Fruit fly (Drosophila melanogaster) whole organism, embryonic: ENCODE results near the gene lin-52.

Experiments used
- Atf-2 ChIP-seq: fragments of 200-800 bp; sonication (Bioruptor generic); optimal IDR thresholded peaks from 2 replicates; lab custom pipeline; 2016; ENCODE audit warnings: missing biosample characterization, missing genetic modification characterization
- Atf3 ChIP-seq: fragments of 200-800 bp; sonication (Bioruptor generic); optimal IDR thresholded peaks from 3 replicates; lab custom pipeline; 2016; ENCODE audit warnings: missing biosample characterization, missing genetic modification characterization
- C15 ChIP-seq: fragments of 200-800 bp; sonication (Bioruptor generic); IDR thresholded peaks from 3 replicates; pipeline ENCODE4 v1.3.6; 2022; ENCODE audit warnings: missing biosample characterization, missing genetic modification characterization
- CG10366 ChIP-seq: fragments of 200-800 bp; sonication (Bioruptor generic); IDR thresholded peaks from 2 replicates; pipeline ENCODE4 v1.3.6; 2022; ENCODE audit warnings: missing biosample characterization, missing genetic modification characterization
- CG11093 ChIP-seq: fragments of 200-800 bp; sonication (Bioruptor generic); IDR thresholded peaks from 3 replicates; pipeline ENCODE4 v1.3.6; 2022; ENCODE audit warnings: missing biosample characterization, missing genetic modification characterization
- CG12155 ChIP-seq: fragments of 200-800 bp; sonication (Bioruptor generic); optimal IDR thresholded peaks from 3 replicates; lab custom pipeline; 2016; ENCODE audit warnings: missing biosample characterization, missing genetic modification characterization
- CG12744 ChIP-seq: fragments of 200-800 bp; sonication (Bioruptor generic); optimal IDR thresholded peaks from 2 replicates; lab custom pipeline; 2016; ENCODE audit warnings: missing biosample characterization, missing genetic modification characterization
- CG12942 ChIP-seq: fragments of 200-800 bp; sonication (Bioruptor generic); optimal IDR thresholded peaks from 3 replicates; lab custom pipeline; 2016; ENCODE audit warnings: missing biosample characterization, missing genetic modification characterization
- CG1603 ChIP-seq: fragments of 200-800 bp; sonication (Bioruptor generic); optimal IDR thresholded peaks from 2 replicates; lab custom pipeline; 2019; ENCODE audit warnings: missing biosample characterization, mild to moderate bottlenecking, missing genetic modification characterization, moderate library complexity
- CG17829 ChIP-seq: fragments of 200-800 bp; optimal IDR thresholded peaks from 2 replicates; lab custom pipeline; 2019; ENCODE audit warnings: missing biosample characterization, mild to moderate bottlenecking, missing genetic modification characterization, moderate library complexity
- CG18619 ChIP-seq: fragments of 200-800 bp; sonication (Bioruptor generic); optimal IDR thresholded peaks from 3 replicates; lab custom pipeline; 2017; ENCODE audit warnings: missing biosample characterization, mild to moderate bottlenecking, missing genetic modification characterization
- CG2199 ChIP-seq: fragments of 200-800 bp; sonication (Bioruptor generic); IDR thresholded peaks from 3 replicates; pipeline ENCODE4 v1.3.6; 2022; ENCODE audit warnings: missing biosample characterization, missing genetic modification characterization
- CG3281 ChIP-seq: fragments of 200-800 bp; sonication (Bioruptor generic); optimal IDR thresholded peaks from 3 replicates; lab custom pipeline; 2017; ENCODE audit warnings: missing biosample characterization, mild to moderate bottlenecking, missing genetic modification characterization
- CG33213 ChIP-seq: fragments of 200-800 bp; sonication (Bioruptor generic); optimal IDR thresholded peaks from 3 replicates; lab custom pipeline; 2016; ENCODE audit warnings: missing biosample characterization, missing genetic modification characterization
- CG4404 ChIP-seq: fragments of 200-800 bp; sonication (Bioruptor generic); IDR thresholded peaks from 2 replicates; pipeline ENCODE4 v1.3.6; 2022; ENCODE audit warnings: missing biosample characterization, missing genetic modification characterization
- CG7839 ChIP-seq: fragments of 200-800 bp; sonication (Bioruptor generic); optimal IDR thresholded peaks from 3 replicates; lab custom pipeline; 2018; ENCODE audit warnings: missing biosample characterization, mild to moderate bottlenecking, missing genetic modification characterization, moderate library complexity
- CG9797 ChIP-seq: fragments of 200-800 bp; sonication (Bioruptor generic); optimal IDR thresholded peaks from 3 replicates; lab custom pipeline; 2018; ENCODE audit warnings: missing biosample characterization, mild to moderate bottlenecking, missing genetic modification characterization
- CkIIα-i1 ChIP-seq: fragments of 200-800 bp; sonication (Bioruptor generic); IDR thresholded peaks from 2 replicates; pipeline ENCODE4 v1.3.6; 2022; ENCODE audit warnings: missing biosample characterization, missing genetic modification characterization
- CoRest ChIP-seq: fragments of 200-800 bp; sonication (Bioruptor generic); optimal IDR thresholded peaks from 3 replicates; lab custom pipeline; 2018; ENCODE audit warnings: missing biosample characterization, mild to moderate bottlenecking, missing genetic modification characterization, moderate library complexity
- E2f2 ChIP-seq: fragments of 200-800 bp; sonication (Bioruptor generic); IDR thresholded peaks from 2 replicates; pipeline ENCODE4 v1.3.6; 2022; ENCODE audit warnings: missing biosample characterization, missing genetic modification characterization
- Elba2 ChIP-seq: fragments of 200-800 bp; sonication (Bioruptor generic); optimal IDR thresholded peaks from 3 replicates; lab custom pipeline; 2016; ENCODE audit warnings: missing biosample characterization, missing genetic modification characterization
- Ets65A ChIP-seq: fragments of 200-800 bp; sonication (Bioruptor generic); peaks from one replicate; lab custom pipeline; 2016; ENCODE audit warnings: missing biosample characterization, missing genetic modification characterization
- Gug ChIP-seq: fragments of 200-800 bp; sonication (Bioruptor generic); IDR thresholded peaks from 4 replicates; pipeline ENCODE4 v1.3.6; 2022; ENCODE audit warnings: missing biosample characterization, missing genetic modification characterization
- H2.0 ChIP-seq: fragments of 200-800 bp; sonication (Bioruptor generic); IDR thresholded peaks from 2 replicates; pipeline ENCODE4 v1.3.6; 2022; ENCODE audit warnings: missing biosample characterization, missing genetic modification characterization
- Hmx ChIP-seq: fragments of 200-800 bp; sonication (Bioruptor generic); optimal IDR thresholded peaks from 2 replicates; lab custom pipeline; 2016; ENCODE audit warnings: missing biosample characterization, missing genetic modification characterization
- NK7.1 ChIP-seq: fragments of 200-800 bp; sonication (Bioruptor generic); optimal IDR thresholded peaks from 3 replicates; lab custom pipeline; 2016; ENCODE audit warnings: missing biosample characterization, missing genetic modification characterization
- Neu2 ChIP-seq: fragments of 200-800 bp; sonication (Bioruptor generic); optimal IDR thresholded peaks from 3 replicates; lab custom pipeline; 2016; ENCODE audit warnings: missing biosample characterization, missing genetic modification characterization, borderline replicate concordance
- Optix ChIP-seq: fragments of 200-800 bp; sonication (Bioruptor generic); IDR thresholded peaks from 3 replicates; pipeline ENCODE4 v1.3.6; 2022; ENCODE audit warnings: missing biosample characterization, missing genetic modification characterization
- Ptx1 ChIP-seq: fragments of 200-800 bp; sonication (Bioruptor generic); IDR thresholded peaks from 2 replicates; pipeline ENCODE4 v1.3.6; 2022; ENCODE audit warnings: missing biosample characterization, missing genetic modification characterization
- Rfx ChIP-seq: fragments of 200-800 bp; sonication (Bioruptor generic); IDR thresholded peaks from 2 replicates; pipeline ENCODE4 v1.3.6; 2022; ENCODE audit warnings: missing biosample characterization, missing genetic modification characterization
- Sox100B ChIP-seq: fragments of 200-800 bp; sonication (Bioruptor generic); optimal IDR thresholded peaks from 3 replicates; lab custom pipeline; 2018; ENCODE audit warnings: missing biosample characterization, mild to moderate bottlenecking, missing genetic modification characterization
- ash1 ChIP-seq: fragments of 200-800 bp; sonication (Bioruptor generic); optimal IDR thresholded peaks from 2 replicates; lab custom pipeline; 2018; ENCODE audit warnings: missing biosample characterization, mild to moderate bottlenecking, missing genetic modification characterization
- bab2 ChIP-seq: fragments of 200-800 bp; sonication (Bioruptor generic); optimal IDR thresholded peaks from 2 replicates; lab custom pipeline; 2016; ENCODE audit warnings: missing biosample characterization, missing genetic modification characterization
- br ChIP-seq: fragments of >200 bp; optimal IDR thresholded peaks from 2 replicates; lab custom pipeline; 2017
- cwo ChIP-seq: fragments of 200-800 bp; sonication (Bioruptor generic); optimal IDR thresholded peaks from 3 replicates; lab custom pipeline; 2017; ENCODE audit warnings: missing biosample characterization, missing genetic modification characterization, mild to moderate bottlenecking, moderate library complexity, missing genetic modification reagents
- dmrt99B ChIP-seq: fragments of 200-800 bp; sonication (Bioruptor generic); optimal IDR thresholded peaks from 2 replicates; lab custom pipeline; 2018; ENCODE audit warnings: missing biosample characterization, mild to moderate bottlenecking, missing genetic modification characterization, moderate library complexity
- ham ChIP-seq: fragments of 200-800 bp; sonication (Bioruptor generic); IDR thresholded peaks from 2 replicates; pipeline ENCODE4 v1.3.6; 2022; ENCODE audit warnings: missing biosample characterization, missing genetic modification characterization
- her ChIP-seq: fragments of 200-800 bp; sonication (Bioruptor generic); optimal IDR thresholded peaks from 2 replicates; lab custom pipeline; 2016; ENCODE audit warnings: missing biosample characterization, missing genetic modification characterization
- inv ChIP-seq: fragments of 200-800 bp; sonication (Bioruptor generic); IDR thresholded peaks from 2 replicates; pipeline ENCODE4 v1.3.6; 2022; ENCODE audit warnings: missing biosample characterization, missing genetic modification characterization; ENCODE audit not compliant: partially characterized antibody
- mld ChIP-seq: fragments of 200-800 bp; sonication (Bioruptor generic); IDR thresholded peaks from 3 replicates; pipeline ENCODE4 v1.3.6; 2022; ENCODE audit warnings: missing biosample characterization, missing genetic modification characterization; ENCODE audit not compliant: partially characterized antibody
- phol ChIP-seq: fragments of 200-800 bp; sonication (Bioruptor generic); optimal IDR thresholded peaks from 3 replicates; lab custom pipeline; 2018; ENCODE audit warnings: missing biosample characterization, mild to moderate bottlenecking, missing genetic modification characterization, moderate library complexity
- pros ChIP-seq: fragments of 200-800 bp; sonication (Bioruptor generic); optimal IDR thresholded peaks from 3 replicates; lab custom pipeline; 2019; ENCODE audit warnings: missing biosample characterization, mild to moderate bottlenecking, missing genetic modification characterization, moderate library complexity
- ro ChIP-seq: fragments of 200-800 bp; sonication (Bioruptor generic); IDR thresholded peaks from 2 replicates; pipeline ENCODE4 v1.3.6; 2022; ENCODE audit warnings: missing biosample characterization, missing genetic modification characterization
- salm ChIP-seq: fragments of 200-800 bp; sonication (Bioruptor generic); optimal IDR thresholded peaks from 2 replicates; lab custom pipeline; 2018; ENCODE audit warnings: missing biosample characterization, mild to moderate bottlenecking, missing genetic modification characterization
- sr ChIP-seq: fragments of 200-800 bp; sonication (Bioruptor generic); IDR thresholded peaks from 3 replicates; pipeline ENCODE4 v1.3.6; 2022; ENCODE audit warnings: missing biosample characterization, missing genetic modification characterization
- ttk ChIP-seq: fragments of 200-800 bp; sonication (Bioruptor generic); IDR thresholded peaks from 2 replicates; pipeline ENCODE4 v2.1.2; 2022; ENCODE audit warnings: missing biosample characterization, missing genetic modification characterization
- unc-4 ChIP-seq: fragments of 200-800 bp; sonication (Bioruptor generic); IDR thresholded peaks from 2 replicates; pipeline ENCODE4 v1.3.6; 2022; ENCODE audit warnings: missing biosample characterization, missing genetic modification characterization; ENCODE audit not compliant: partially characterized antibody
- wdn ChIP-seq: fragments of 200-800 bp; sonication (Bioruptor generic); IDR thresholded peaks from 2 replicates; pipeline ENCODE4 v1.3.6; 2022; ENCODE audit warnings: missing biosample characterization, missing genetic modification characterization
- zfh1 ChIP-seq: fragments of 200-800 bp; sonication (Bioruptor generic); IDR thresholded peaks from 3 replicates; pipeline ENCODE4 v1.3.6; 2022; ENCODE audit warnings: missing biosample characterization, missing genetic modification characterization

Gene lin-52

dm6 chrX:5745840-5746815 is 8.6 kb downstream of the lin-52 start (continued):
- TF ChIP-seq mld (0 out of 3 replicates have a peak, but pooled peaks have one; percentile 39), dmrt99B (tag; lab: Kevin White, UChicago) (peak; percentile 75), Ets65A (GFP tag; lab: Kevin White, UChicago) (peak; percentile 90), ttk (peak; percentile 52; the same call in 1 of the 2 replicates), Neu2 (GFP tag; lab: Kevin White, UChicago) (no peak), sr (GFP tag; lab: Robert Waterston, UW) (peak; percentile 36; the same call in 1 of the 3 replicates), CG18619 (GFP tag; lab: Kevin White, UChicago) (peak; percentile 72), Rfx (GFP tag; lab: Robert Waterston, UW) (peak; percentile 90), salm (tag; lab: Kevin White, UChicago) (peak; percentile 43), bab2 (GFP tag; lab: Kevin White, UChicago) (peak; percentile 24), CkIIα-i1 (no peak), CG3281 (peak; percentile 83), CG7839 (tag; lab: Kevin White, UChicago) (peak; percentile 78), Elba2 (GFP tag; lab: Kevin White, UChicago) (no peak), her (GFP tag; lab: Kevin White, UChicago) (no peak), inv (no peak), CG10366 (peak; percentile 80), wdn (GFP tag; lab: Robert Waterston, UW) (peak; percentile 70), Atf-2 (GFP tag; lab: Kevin White, UChicago) (peak; percentile 42), Gug (GFP tag; lab: Robert Waterston, UW) (peak; percentile 69), Optix (GFP tag; lab: Robert Waterston, UW) (peak; percentile 73), CG12744 (GFP tag; lab: Kevin White, UChicago) (peak; percentile 7), H2.0 (GFP tag; lab: Robert Waterston, UW) (peak; percentile 84), phol (tag; lab: Kevin White, UChicago) (peak; percentile 67), CG1603 (peak; percentile 86), CG12942 (GFP tag; lab: Kevin White, UChicago) (peak; percentile 38), NK7.1 (no peak), zfh1 (GFP tag; lab: Robert Waterston, UW) (peak; percentile 88), ash1 (GFP tag; lab: Kevin White, UChicago) (no peak), CG33213 (peak; percentile 11), CG11093 (GFP tag; lab: Robert Waterston, UW) (peak; percentile 67; the same call in 2 of the 3 replicates), CG12155 (GFP tag; lab: Kevin White, UChicago) (peak; percentile 63), ham (no peak), CoRest (tag; lab: Kevin White, UChicago) (peak; percentile 72), E2f2 (GFP tag; lab: Robert Waterston, UW) (peak; percentile 85), Atf3 (GFP tag; lab: Kevin White, UChicago) (no peak), Hmx (peak; percentile 5), CG17829 (tag; lab: Kevin White, UChicago) (peak; percentile 69), CG2199 (GFP tag; lab: Robert Waterston, UW) (no peak), pros (GFP tag; lab: Kevin White, UChicago) (peak; percentile 14), cwo (GFP tag; lab: Kevin White, UChicago) (peak; percentile 64), Ptx1 (peak; percentile 83), unc-4 (GFP tag; lab: Robert Waterston, UW) (peak; percentile 15; the same call in 1 of the 2 replicates), br (lab: Kevin White, UChicago) (no peak), CG9797 (GFP tag; lab: Kevin White, UChicago) (no peak), Sox100B (GFP tag; lab: Kevin White, UChicago) (peak; percentile 63), CG4404 (peak; percentile 66), C15 (GFP tag; lab: Robert Waterston, UW) (no peak), ro (GFP tag; lab: Robert Waterston, UW) (peak; percentile 52; the same call in 1 of the 2 replicates)
